Worm (Caenorhabditis elegans) whole organism, early embryonic: ENCODE results near the gene F38B7.17.

Experiments used
- F13C5.2 ChIP-seq: sonication (generic microtip); optimal IDR thresholded peaks from 2 replicates; lab custom pipeline; 2017; ENCODE audit warnings: mild to moderate bottlenecking, missing genetic modification characterization, inconsistent platforms, missing compliant biosample characterization
- ceh-13 ChIP-seq: fragments of 200-800 bp; sonication (Bioruptor generic); optimal IDR thresholded peaks from 2 replicates; lab custom pipeline; 2018; ENCODE audit warnings: mild to moderate bottlenecking, missing genetic modification characterization, missing compliant biosample characterization
- flt-1 ChIP-seq: fragments of 200-800 bp; sonication (Bioruptor generic); IDR thresholded peaks from 2 replicates; pipeline ENCODE4 v1.3.6; 2022; ENCODE audit warnings: missing genetic modification characterization, missing compliant biosample characterization
- hmbx-1 ChIP-seq: sonication (generic microtip); optimal IDR thresholded peaks from 2 replicates; lab custom pipeline; 2016; ENCODE audit warnings: mild to moderate bottlenecking, missing genetic modification characterization, missing compliant biosample characterization
- hnd-1 ChIP-seq: sonication (generic microtip); optimal IDR thresholded peaks from 2 replicates; lab custom pipeline; 2016; ENCODE audit warnings: missing genetic modification characterization, missing compliant biosample characterization
- scrt-1 ChIP-seq: fragments of 200-800 bp; sonication (Bioruptor generic); IDR thresholded peaks from 2 replicates; pipeline ENCODE4 v1.3.6; 2022; ENCODE audit warnings: missing genetic modification characterization, missing compliant biosample characterization
- tra-4 ChIP-seq: sonication (generic microtip); optimal IDR thresholded peaks from 2 replicates; lab custom pipeline; 2017; ENCODE audit warnings: missing genetic modification characterization, missing compliant biosample characterization

- TF ChIP-seq ceh-13 (GFP tag; lab: Kevin White, UChicago): no peak
- no peak for TF ChIP-seq tra-4
- no peak for TF ChIP-seq hnd-1 (tag; lab: Kevin White, UChicago)
- TF ChIP-seq F13C5.2 (tag; lab: Kevin White, UChicago): no peak
- TF ChIP-seq hmbx-1 (tag; lab: Kevin White, UChicago): no peak
- no peak for TF ChIP-seq flt-1 (GFP tag; lab: Robert Waterston, UW)
- no peak for TF ChIP-seq scrt-1 (GFP tag; lab: Robert Waterston, UW)
These were observed 5.5 kb upstream of the F38B7.17 start, which contains the start of gene duo-1 for ce11 chrV:11554260-11554659.
